Worm (Caenorhabditis elegans) whole organism, L1 larva: ENCODE results near the gene W01C8.1.

Experiments used
- C04F5.9 ChIP-seq: sonication (generic microtip); optimal IDR thresholded peaks from 2 replicates; lab custom pipeline; 2016; ENCODE audit warnings: missing genetic modification characterization, missing compliant biosample characterization
- C16A3.4 ChIP-seq: fragments of 150-350 bp; optimal IDR thresholded peaks from 2 replicates; lab custom pipeline; 2014; ENCODE audit warnings: missing biosample characterization, missing genetic modification characterization
- alr-1 ChIP-seq: fragments of 200-800 bp; sonication (Bioruptor generic); optimal IDR thresholded peaks from 2 replicates; lab custom pipeline; 2018; ENCODE audit warnings: borderline replicate concordance, mild to moderate bottlenecking, missing genetic modification characterization, missing compliant biosample characterization
- aly-2 ChIP-seq: fragments of 150-350 bp; optimal IDR thresholded peaks from 2 replicates; lab custom pipeline; 2014; ENCODE audit warnings: missing biosample characterization, missing genetic modification characterization
- blmp-1 ChIP-seq: fragments of 150-350 bp; optimal IDR thresholded peaks from 2 replicates; lab custom pipeline; 2014; ENCODE audit warnings: missing biosample characterization, missing genetic modification characterization
- efl-1 ChIP-seq, 4 experiments: fragments of 150-350 bp; optimal IDR thresholded peaks in 3 of 4; peaks in 1 of 4; 1 replicate in 1 of 4; 2 replicates in 3 of 4; lab custom pipeline; 2014; ENCODE audit warnings: missing biosample characterization in 2 of 4, missing genetic modification characterization in 2 of 4, missing genetic modification reagents in 2 of 4
- elt-2 ChIP-seq: sonication (generic microtip); optimal IDR thresholded peaks from 2 replicates; lab custom pipeline; 2016; ENCODE audit warnings: missing genetic modification characterization, mild to moderate bottlenecking, inconsistent platforms, missing compliant biosample characterization, missing genetic modification reagents
- elt-3 ChIP-seq, 6 experiments: fragments of 150-350 bp in 1 of 6; sonication (generic microtip); optimal IDR thresholded peaks; 2 replicates each; lab custom pipeline; 2017 to 2018; ENCODE audit warnings: missing biosample characterization in 6 of 6, missing genetic modification characterization in 6 of 6, inconsistent platforms in 1 of 6
- grh-1 ChIP-seq: fragments of 200-800 bp; sonication (Bioruptor generic); IDR thresholded peaks from 2 replicates; pipeline ENCODE4 v1.3.6; 2022; ENCODE audit warnings: missing genetic modification reagents, missing genetic modification characterization, missing compliant biosample characterization
- hlh-17 ChIP-seq: fragments of 200-800 bp; sonication (Bioruptor generic); optimal IDR thresholded peaks from 2 replicates; lab custom pipeline; 2018; ENCODE audit warnings: missing genetic modification characterization, mild to moderate bottlenecking, missing compliant biosample characterization, moderate library complexity, borderline replicate concordance
- lin-14 ChIP-seq: fragments of 200-800 bp; sonication (Bioruptor generic); optimal IDR thresholded peaks from 2 replicates; lab custom pipeline; 2018; ENCODE audit warnings: mild to moderate bottlenecking, missing genetic modification characterization, moderate library complexity, missing compliant biosample characterization
- lin-35 ChIP-seq, 2 experiments: fragments of 150-350 bp; optimal IDR thresholded peaks; 2 replicates each; lab custom pipeline; 2014; ENCODE audit warnings: missing biosample characterization in 2 of 2, missing genetic modification characterization in 2 of 2, missing genetic modification reagents in 2 of 2
- lsy-2 ChIP-seq, 2 experiments: fragments of 150-350 bp; optimal IDR thresholded peaks; 2 replicates each; lab custom pipeline; 2014; ENCODE audit warnings: missing biosample characterization in 2 of 2, missing genetic modification characterization in 2 of 2
- mab-9 ChIP-seq: fragments of 200-800 bp; sonication (Bioruptor generic); IDR thresholded peaks from 2 replicates; pipeline ENCODE4 v1.3.6; 2022; ENCODE audit warnings: missing genetic modification reagents, missing genetic modification characterization, missing compliant biosample characterization
- mdl-1 ChIP-seq, 2 experiments: fragments of 150-350 bp; optimal IDR thresholded peaks; 2 replicates each; lab custom pipeline; 2014 to 2017; ENCODE audit warnings: missing biosample characterization in 2 of 2, missing genetic modification characterization in 2 of 2, inconsistent platforms in 1 of 2
- mep-1 ChIP-seq: fragments of 150-350 bp; optimal IDR thresholded peaks from 2 replicates; lab custom pipeline; 2014; ENCODE audit warnings: missing biosample characterization, missing genetic modification characterization
- nhr-12 ChIP-seq: sonication (generic microtip); optimal IDR thresholded peaks from 2 replicates; lab custom pipeline; 2017; ENCODE audit warnings: missing biosample characterization, missing genetic modification characterization
- nhr-19 ChIP-seq: fragments of 200-800 bp; sonication (Bioruptor generic); conservative IDR thresholded peaks from 2 replicates; pipeline ENCODE4 v1.3.6; 2022; ENCODE audit warnings: missing genetic modification characterization, missing compliant biosample characterization
- nhr-20 ChIP-seq: sonication (generic microtip); optimal IDR thresholded peaks from 2 replicates; lab custom pipeline; 2016; ENCODE audit warnings: mild to moderate bottlenecking, missing genetic modification characterization, missing compliant biosample characterization
- nhr-28 ChIP-seq: fragments of 150-350 bp; optimal IDR thresholded peaks from 2 replicates; lab custom pipeline; 2014; ENCODE audit warnings: missing biosample characterization, missing genetic modification characterization
- nhr-71 ChIP-seq: sonication (generic microtip); optimal IDR thresholded peaks from 2 replicates; lab custom pipeline; 2016; ENCODE audit warnings: mild to moderate bottlenecking, missing genetic modification characterization, moderate library complexity, missing compliant biosample characterization
- nhr-85 ChIP-seq: sonication (generic microtip); peaks from one replicate; lab custom pipeline; 2016; ENCODE audit warnings: missing genetic modification characterization, inconsistent platforms, missing compliant biosample characterization
- pag-3 ChIP-seq: sonication (generic microtip); optimal IDR thresholded peaks from 2 replicates; lab custom pipeline; 2017; ENCODE audit warnings: missing genetic modification characterization, mild to moderate bottlenecking, missing compliant biosample characterization, antibody characterized with exemption, borderline replicate concordance; ENCODE audit not compliant: insufficient read depth
- skn-1 ChIP-seq: fragments of 150-350 bp; optimal IDR thresholded peaks from 2 replicates; lab custom pipeline; 2014; ENCODE audit warnings: missing biosample characterization, missing genetic modification characterization
- snu-23 ChIP-seq: sonication (generic microtip); optimal IDR thresholded peaks from 2 replicates; lab custom pipeline; 2016; ENCODE audit warnings: missing genetic modification characterization, missing compliant biosample characterization
- sox-4 ChIP-seq: sonication (generic microtip); optimal IDR thresholded peaks from 2 replicates; lab custom pipeline; 2016; ENCODE audit warnings: missing genetic modification characterization, missing compliant biosample characterization
- sptf-1 ChIP-seq: fragments of 150-350 bp; optimal IDR thresholded peaks from 2 replicates; lab custom pipeline; 2014; ENCODE audit warnings: missing biosample characterization, missing genetic modification characterization
- swsn-7 ChIP-seq: sonication (generic microtip); optimal IDR thresholded peaks from 2 replicates; lab custom pipeline; 2016; ENCODE audit warnings: missing genetic modification characterization, missing compliant biosample characterization
- unc-98 ChIP-seq: fragments of 200-800 bp; sonication (Bioruptor generic); IDR thresholded peaks from 2 replicates; pipeline ENCODE4 v1.3.6; 2022; ENCODE audit warnings: missing genetic modification characterization, missing compliant biosample characterization
- xbp-1 ChIP-seq: sonication (generic microtip); optimal IDR thresholded peaks from 2 replicates; lab custom pipeline; 2016; ENCODE audit warnings: missing genetic modification characterization, missing compliant biosample characterization
- zag-1 ChIP-seq: fragments of 150-350 bp; optimal IDR thresholded peaks from 2 replicates; lab custom pipeline; 2014; ENCODE audit warnings: missing biosample characterization, missing genetic modification characterization
- ztf-11 ChIP-seq, 2 experiments: sonication (generic microtip); optimal IDR thresholded peaks; 2 replicates each; lab custom pipeline; 2016 to 2017; ENCODE audit warnings: missing genetic modification characterization in 2 of 2, missing biosample characterization in 1 of 2, missing compliant biosample characterization in 1 of 2
- ztf-4 ChIP-seq: fragments of 150-350 bp; optimal IDR thresholded peaks from 2 replicates; lab custom pipeline; 2014; ENCODE audit warnings: missing biosample characterization, missing genetic modification characterization

W01C8.1 gene

DNA sequence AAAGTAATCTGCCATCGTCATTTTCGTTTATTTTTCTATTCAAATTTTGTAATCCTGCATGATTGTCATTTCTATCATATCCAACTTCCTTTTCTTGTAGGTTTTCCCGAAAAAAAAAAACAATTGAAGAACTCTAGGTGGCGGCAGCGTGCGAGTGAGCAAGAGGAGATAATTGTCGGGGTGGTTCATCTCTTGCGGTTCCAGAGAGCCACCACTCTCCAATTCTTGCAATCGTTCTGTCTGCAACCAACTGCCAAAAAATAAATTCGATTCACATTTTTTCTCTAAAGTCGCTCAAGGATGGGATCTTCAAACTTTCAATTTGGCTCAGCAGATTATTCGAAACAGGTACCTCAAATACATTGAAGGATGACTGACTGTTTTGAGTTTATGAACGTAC is at the start of gene W01C8.1:
Gene W01C8.1, plus strand, starts transcription at position 301 of the 400 bp plus-strand sequence.
- TF ChIP-seq ztf-11 (tag; optimal IDR thresholded peaks at IDR 0.05; lab: Kevin White, UChicago) (no peak), efl-1 (optimal IDR thresholded peaks at IDR 0.05; lab: Kevin White, UChicago) (no peak), efl-1 (GFP tag; optimal IDR thresholded peaks at IDR 0.05 in 1 of 2; lab: Kevin White, UChicago) (peak in 1 of 2 experiments; percentile 40)
- TF ChIP-seq, all 84 proteins: peak for 1

DNA sequence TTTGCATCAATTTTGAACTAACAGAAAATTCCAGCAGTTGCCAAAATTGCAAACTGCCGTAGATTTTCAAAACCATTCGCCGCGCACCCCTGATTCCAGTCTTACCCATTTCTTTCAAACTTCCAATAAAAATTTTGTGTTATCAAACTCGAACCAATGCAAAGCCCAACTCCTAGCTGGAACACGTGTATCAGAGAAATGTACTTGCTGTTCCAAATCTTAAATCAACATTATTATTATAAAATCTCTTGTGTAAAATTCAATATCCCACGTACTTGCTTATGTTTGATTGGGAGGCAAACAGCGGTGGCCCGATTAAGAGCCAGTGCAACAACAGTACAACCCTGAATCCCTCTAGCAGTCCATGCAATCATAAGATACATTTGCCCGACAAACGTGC is 48.1 kb upstream of the W01C8.1 start:
- TF ChIP-seq hlh-17 (GFP tag; lab: Kevin White, UChicago), result no peak
- no peak for TF ChIP-seq efl-1 (optimal IDR thresholded peaks at IDR 0.05; lab: Kevin White, UChicago)
- TF ChIP-seq efl-1 (GFP tag; optimal IDR thresholded peaks at IDR 0.05 in 1 of 2; lab: Kevin White, UChicago), result peak in 1 of 2 experiments; percentile 71
- no peak for TF ChIP-seq unc-98 (GFP tag; lab: Robert Waterston, UW)
- no peak for TF ChIP-seq nhr-85 (tag; lab: Kevin White, UChicago)
- no peak for TF ChIP-seq alr-1 (tag; lab: Kevin White, UChicago)
- TF ChIP-seq zag-1 (tag; lab: Kevin White, UChicago), result no peak

DNA sequence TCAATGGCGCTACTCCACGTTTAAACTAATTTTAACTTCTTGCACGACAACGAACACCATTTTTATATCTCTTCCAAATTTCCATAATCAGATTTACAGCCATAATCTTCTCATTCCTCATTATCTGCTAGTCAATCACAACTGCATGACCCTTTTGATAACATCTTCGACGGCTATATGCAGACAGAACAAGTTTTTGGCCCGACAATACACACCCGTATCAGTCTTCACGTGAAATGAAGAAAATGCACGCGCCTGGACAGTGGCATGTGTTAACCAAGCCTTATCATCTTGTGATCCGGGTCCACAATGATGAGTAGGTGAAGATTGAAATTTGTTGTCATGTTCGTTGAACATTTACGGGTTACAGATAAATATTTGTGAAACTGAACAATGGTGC is 46.6 kb upstream of the W01C8.1 start:
- peak; percentile 57 for TF ChIP-seq blmp-1
- no peak for TF ChIP-seq pag-3
- TF ChIP-seq grh-1, result peak; percentile 49; the same call in 1 of the 2 replicates
- peak; percentile 44 for TF ChIP-seq snu-23
- TF ChIP-seq C04F5.9, result no peak
- peak in 3 of 6 experiments; percentile 5 to 73 (median 35) for TF ChIP-seq elt-3 (tag; optimal IDR thresholded peaks at IDR 0.05; lab: Kevin White, UChicago)
- peak in 1 of 2 experiments; percentile 84 for TF ChIP-seq mdl-1 (tag; optimal IDR thresholded peaks at IDR 0.05; lab: Kevin White, UChicago)
- TF ChIP-seq lin-14 (GFP tag; lab: Kevin White, UChicago), result peak; percentile 52
- no peak for TF ChIP-seq nhr-28 (tag; lab: Kevin White, UChicago)
- TF ChIP-seq elt-2, result no peak
- TF ChIP-seq nhr-20 (tag; lab: Kevin White, UChicago), result peak; percentile 54
- TF ChIP-seq nhr-71, result peak; percentile 50
- peak; percentile 79 for TF ChIP-seq nhr-85 (tag; lab: Kevin White, UChicago)
- no peak; the same call in 1 of the 2 replicates for TF ChIP-seq nhr-19
- no peak for TF ChIP-seq aly-2 (tag; lab: Kevin White, UChicago)
- peak in 1 of 2 experiments; percentile 50 for TF ChIP-seq lin-35 (GFP tag; optimal IDR thresholded peaks at IDR 0.05; lab: Kevin White, UChicago)

DNA sequence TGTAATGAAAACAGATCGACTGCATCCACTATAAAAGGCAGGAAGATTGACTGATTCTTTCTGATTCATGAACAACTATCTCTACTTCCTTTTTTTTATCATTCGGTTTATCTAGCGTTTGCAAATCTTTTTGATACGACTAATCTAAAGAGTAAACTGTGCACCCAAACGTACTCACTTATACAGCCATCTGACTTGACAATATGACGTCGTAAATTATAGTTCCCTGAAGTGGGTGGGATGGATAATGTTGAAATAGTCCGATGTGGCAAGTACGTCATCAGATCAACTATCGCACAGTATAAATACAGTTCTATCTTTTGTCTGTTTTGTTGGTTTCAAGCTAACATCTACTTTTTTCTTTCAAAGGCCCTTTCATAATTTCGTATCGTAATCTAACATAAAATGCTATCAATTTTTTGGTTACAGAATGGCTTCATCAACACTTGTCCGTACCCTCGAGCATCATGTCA is 45.2 kb upstream of the W01C8.1 start, which contains the start of gene T22B7.3:
Gene T22B7.3, plus strand, starts transcription at position 423 of the 473 bp plus-strand sequence.
- TF ChIP-seq aly-2 (tag; lab: Kevin White, UChicago) (no peak), nhr-85 (tag; lab: Kevin White, UChicago) (peak; percentile 68), swsn-7 (tag; lab: Kevin White, UChicago) (no peak), sptf-1 (tag; lab: Kevin White, UChicago) (no peak), mep-1 (tag; lab: Kevin White, UChicago) (no peak), xbp-1 (no peak), elt-3 (tag; optimal IDR thresholded peaks at IDR 0.05; lab: Kevin White, UChicago) (peak in 1 of 6 experiments; percentile 75), alr-1 (tag; lab: Kevin White, UChicago) (no peak)

DNA sequence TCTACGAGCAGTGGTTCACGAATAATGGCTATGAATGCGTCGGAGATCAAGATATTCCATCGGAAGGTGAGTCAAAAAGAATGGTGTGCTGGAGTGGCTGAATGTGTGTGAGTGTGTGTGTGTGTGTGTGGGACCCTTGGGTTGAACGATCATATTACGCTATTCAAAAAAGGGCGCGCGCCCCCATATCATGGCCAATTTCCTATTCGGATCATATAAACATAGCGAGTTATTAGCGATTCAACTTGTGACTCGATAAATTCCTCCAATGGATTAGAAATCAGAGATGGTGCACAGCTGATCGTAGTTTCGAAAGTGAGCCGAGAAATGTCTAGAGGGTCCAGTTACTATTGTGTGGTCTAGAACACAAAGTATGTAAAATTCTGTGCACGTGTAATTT is 44.3 kb upstream of the W01C8.1 start, which contains the start of gene srv-7:
Gene srv-7, minus strand, starts transcription at position 101 of the 400 bp plus-strand sequence.
- no peak for TF ChIP-seq mab-9 (GFP tag; lab: Robert Waterston, UW)
- TF ChIP-seq lsy-2 (tag; optimal IDR thresholded peaks at IDR 0.05; lab: Kevin White, UChicago), result no peak
- no peak for TF ChIP-seq nhr-12 (tag; lab: Kevin White, UChicago)
- TF ChIP-seq mep-1 (tag; lab: Kevin White, UChicago), result no peak
- TF ChIP-seq skn-1, result no peak
- TF ChIP-seq ztf-4 (tag; lab: Kevin White, UChicago), result no peak
- TF ChIP-seq sox-4, result no peak
- no peak for TF ChIP-seq C16A3.4
